Fruit fly (Drosophila melanogaster) whole organism, pupa: ENCODE data around the gene CG14079.

Experiments used
- CG10348 ChIP-seq: fragments of 200-800 bp; sonication (Bioruptor generic); IDR thresholded peaks from 2 replicates; pipeline ENCODE4 v1.3.6; 2022; ENCODE audit warnings: missing biosample characterization, missing genetic modification characterization
- CG12605 ChIP-seq: fragments of 200-800 bp; sonication (Bioruptor generic); IDR thresholded peaks from 2 replicates; pipeline ENCODE4 v1.3.6; 2022; ENCODE audit warnings: missing biosample characterization, missing genetic modification characterization
- CG13204 ChIP-seq: fragments of 200-800 bp; sonication (Bioruptor generic); optimal IDR thresholded peaks from 2 replicates; lab custom pipeline; 2018; ENCODE audit warnings: missing biosample characterization, mild to moderate bottlenecking, missing genetic modification characterization, moderate library complexity
- CG14655 ChIP-seq: fragments of 200-800 bp; sonication (Bioruptor generic); optimal IDR thresholded peaks from 3 replicates; lab custom pipeline; 2017; ENCODE audit warnings: mild to moderate bottlenecking, missing biosample characterization, missing genetic modification reagents, missing genetic modification characterization
- CG17806 ChIP-seq: fragments of 200-800 bp; sonication (Bioruptor generic); optimal IDR thresholded peaks from 2 replicates; lab custom pipeline; 2018; ENCODE audit warnings: missing biosample characterization, mild to moderate bottlenecking, missing genetic modification characterization, moderate library complexity
- CG34367 ChIP-seq: fragments of 200-800 bp; sonication (Bioruptor generic); optimal IDR thresholded peaks from 2 replicates; lab custom pipeline; 2018; ENCODE audit warnings: missing biosample characterization, mild to moderate bottlenecking, missing genetic modification characterization
- CG8159 ChIP-seq: fragments of 200-800 bp; sonication (Bioruptor generic); optimal IDR thresholded peaks from 3 replicates; lab custom pipeline; 2018; ENCODE audit warnings: missing biosample characterization, mild to moderate bottlenecking, missing genetic modification characterization, moderate library complexity
- CG9948 ChIP-seq: fragments of 200-800 bp; sonication (Bioruptor generic); optimal IDR thresholded peaks from 2 replicates; lab custom pipeline; 2018; ENCODE audit warnings: missing biosample characterization, mild to moderate bottlenecking, missing genetic modification characterization, moderate library complexity
- EcR ChIP-seq: fragments of 200-800 bp; sonication (Bioruptor generic); optimal IDR thresholded peaks from 3 replicates; lab custom pipeline; 2019; ENCODE audit warnings: missing biosample characterization, missing genetic modification characterization, mild to moderate bottlenecking, moderate library complexity, missing genetic modification reagents
- Pif1B ChIP-seq: fragments of 200-800 bp; sonication (Bioruptor generic); optimal IDR thresholded peaks from 3 replicates; lab custom pipeline; 2016; ENCODE audit warnings: missing biosample characterization, missing genetic modification characterization
- Snoo ChIP-seq: fragments of 200-800 bp; sonication (Bioruptor generic); optimal IDR thresholded peaks from 3 replicates; lab custom pipeline; 2017; ENCODE audit warnings: missing biosample characterization, mild to moderate bottlenecking, missing genetic modification characterization, inconsistent platforms
- fd96Ca ChIP-seq: fragments of 200-800 bp; sonication (Bioruptor generic); IDR thresholded peaks from 3 replicates; pipeline ENCODE4 v1.3.6; 2022; ENCODE audit warnings: missing biosample characterization, missing genetic modification characterization
- gl ChIP-seq: fragments of 200-800 bp; sonication (Bioruptor generic); optimal IDR thresholded peaks from 2 replicates; lab custom pipeline; 2018; ENCODE audit warnings: missing biosample characterization, mild to moderate bottlenecking, missing genetic modification characterization

dm6 chr3L:19074673-19075402 is 23.0 kb upstream of the CG14079 start:
- no peak for TF ChIP-seq CG13204 (GFP tag; lab: Kevin White, UChicago)
- no peak for TF ChIP-seq fd96Ca (GFP tag; lab: Robert Waterston, UW)
- no peak for TF ChIP-seq CG17806
- TF ChIP-seq CG34367 (tag; lab: Kevin White, UChicago): no peak
- no peak for TF ChIP-seq CG9948 (tag; lab: Kevin White, UChicago)
- no peak for TF ChIP-seq Snoo (tag; lab: Kevin White, UChicago)
- TF ChIP-seq CG10348 (GFP tag; lab: Robert Waterston, UW): no peak
- no peak for TF ChIP-seq CG8159 (tag; lab: Kevin White, UChicago)
- no peak for TF ChIP-seq gl (tag; lab: Kevin White, UChicago)
- TF ChIP-seq EcR (GFP tag; lab: Kevin White, UChicago): peak; percentile 0
- TF ChIP-seq CG12605 (GFP tag; lab: Robert Waterston, UW): no peak; the same call in 1 of the 2 replicates
- TF ChIP-seq CG14655 (GFP tag; lab: Kevin White, UChicago): no peak
- no peak for TF ChIP-seq Pif1B (GFP tag; lab: Kevin White, UChicago)
